Worm (Caenorhabditis elegans) whole organism, L2 larva: ENCODE data around the gene K09E4.1.

ENCODE experiments used
- C34F6.9 ChIP-seq: fragments of 150-350 bp; optimal IDR thresholded peaks from 2 replicates; lab custom pipeline; 2014; ENCODE audit warnings: missing biosample characterization, missing genetic modification characterization
- F13H6.1 ChIP-seq: sonication (generic microtip); optimal IDR thresholded peaks from 2 replicates; lab custom pipeline; 2016; ENCODE audit warnings: missing genetic modification characterization, missing compliant biosample characterization
- R02D3.7 ChIP-seq: fragments of 150-350 bp; optimal IDR thresholded peaks from 2 replicates; lab custom pipeline; 2014; ENCODE audit warnings: missing biosample characterization, missing genetic modification characterization
- Y55F3AM.14 ChIP-seq: fragments of 200-800 bp; sonication (Bioruptor generic); optimal IDR thresholded peaks from 2 replicates; lab custom pipeline; 2018; ENCODE audit warnings: mild to moderate bottlenecking, missing genetic modification characterization, missing compliant biosample characterization
- alr-1 ChIP-seq: fragments of 150-350 bp; optimal IDR thresholded peaks from 2 replicates; lab custom pipeline; 2014; ENCODE audit warnings: missing biosample characterization, missing genetic modification characterization
- ama-1 ChIP-seq: fragments of 150-350 bp; optimal IDR thresholded peaks from 2 replicates; lab custom pipeline; 2018; ENCODE audit warnings: inconsistent platforms
- blmp-1 ChIP-seq: sonication (generic microtip); optimal IDR thresholded peaks from 2 replicates; lab custom pipeline; 2017; ENCODE audit warnings: missing genetic modification characterization, mild to moderate bottlenecking, missing compliant biosample characterization, antibody characterized with exemption, moderate library complexity; ENCODE audit not compliant: insufficient read depth
- ceh-16 ChIP-seq: fragments of 150-350 bp; optimal IDR thresholded peaks from 2 replicates; lab custom pipeline; 2014; ENCODE audit warnings: missing biosample characterization, missing genetic modification characterization
- ceh-82 ChIP-seq: fragments of 150-350 bp; optimal IDR thresholded peaks from 2 replicates; lab custom pipeline; 2014; ENCODE audit warnings: missing biosample characterization, missing genetic modification characterization
- crh-2 ChIP-seq: sonication (generic microtip); optimal IDR thresholded peaks from 2 replicates; lab custom pipeline; 2017; ENCODE audit warnings: missing biosample characterization, missing genetic modification characterization
- egl-27 ChIP-seq: sonication (generic microtip); optimal IDR thresholded peaks from 3 replicates; lab custom pipeline; 2017; ENCODE audit warnings: missing biosample characterization, missing genetic modification reagents, missing genetic modification characterization
- elt-3 ChIP-seq: sonication (generic microtip); optimal IDR thresholded peaks from 2 replicates; lab custom pipeline; 2017; ENCODE audit warnings: missing biosample characterization, missing genetic modification characterization
- fos-1 ChIP-seq: fragments of 150-350 bp; optimal IDR thresholded peaks from 2 replicates; lab custom pipeline; 2014; ENCODE audit warnings: missing biosample characterization, missing genetic modification characterization
- lsy-2 ChIP-seq, 2 experiments: fragments of 150-350 bp in 1 of 2; sonication (generic microtip) in 1 of 2; optimal IDR thresholded peaks; 2 replicates each; lab custom pipeline; 2014 to 2017; ENCODE audit warnings: missing biosample characterization in 2 of 2, missing genetic modification characterization in 2 of 2
- mab-5 ChIP-seq: fragments of 150-350 bp; optimal IDR thresholded peaks from 2 replicates; lab custom pipeline; 2014; ENCODE audit warnings: missing biosample characterization, missing genetic modification characterization
- mbf-1 ChIP-seq: sonication (generic microtip); optimal IDR thresholded peaks from 2 replicates; lab custom pipeline; 2017; ENCODE audit warnings: missing biosample characterization, missing genetic modification characterization
- mdl-1 ChIP-seq, 2 experiments: fragments of 150-350 bp in 1 of 2; sonication (generic microtip) in 1 of 2; optimal IDR thresholded peaks; 2 replicates each; lab custom pipeline; 2017; ENCODE audit warnings: missing biosample characterization in 2 of 2, missing genetic modification characterization in 2 of 2
- nhr-10 ChIP-seq: sonication (generic microtip); optimal IDR thresholded peaks from 2 replicates; lab custom pipeline; 2017; ENCODE audit warnings: missing biosample characterization, missing genetic modification characterization
- nhr-129 ChIP-seq: fragments of 150-350 bp; optimal IDR thresholded peaks from 2 replicates; lab custom pipeline; 2014; ENCODE audit warnings: missing biosample characterization, missing genetic modification characterization
- nhr-237 ChIP-seq: fragments of 150-350 bp; optimal IDR thresholded peaks from 2 replicates; lab custom pipeline; 2014; ENCODE audit warnings: missing biosample characterization, missing genetic modification characterization
- nhr-25 ChIP-seq: fragments of 150-350 bp; sonication (generic microtip); optimal IDR thresholded peaks from 3 replicates; lab custom pipeline; 2014; ENCODE audit warnings: missing biosample characterization, missing genetic modification characterization
- nhr-77 ChIP-seq: fragments of 150-350 bp; optimal IDR thresholded peaks from 2 replicates; lab custom pipeline; 2014; ENCODE audit warnings: missing biosample characterization, missing genetic modification characterization
- sma-3 ChIP-seq: sonication (generic microtip); optimal IDR thresholded peaks from 2 replicates; lab custom pipeline; 2016; ENCODE audit warnings: missing genetic modification reagents, missing genetic modification characterization, missing compliant biosample characterization
- sma-9 ChIP-seq, 2 experiments: fragments of 150-350 bp in 1 of 2; sonication (generic microtip) in 1 of 2; optimal IDR thresholded peaks; 2 replicates each; lab custom pipeline; 2014 to 2016; ENCODE audit warnings: missing genetic modification characterization in 2 of 2, mild to moderate bottlenecking in 1 of 2, missing biosample characterization in 1 of 2, missing compliant biosample characterization in 1 of 2, missing genetic modification reagents in 1 of 2, moderate library complexity in 1 of 2
- snpc-4 ChIP-seq: fragments of 150-350 bp; optimal IDR thresholded peaks from 2 replicates; lab custom pipeline; 2014; ENCODE audit warnings: missing biosample characterization, missing genetic modification characterization
- unc-62 ChIP-seq: fragments of 150-350 bp; optimal IDR thresholded peaks from 2 replicates; lab custom pipeline; 2014; ENCODE audit warnings: missing biosample characterization, missing genetic modification reagents, missing genetic modification characterization
- ztf-11 ChIP-seq: sonication (generic microtip); optimal IDR thresholded peaks from 2 replicates; lab custom pipeline; 2017; ENCODE audit warnings: missing biosample characterization, missing genetic modification characterization
- ztf-4 ChIP-seq: fragments of 150-350 bp; optimal IDR thresholded peaks from 2 replicates; lab custom pipeline; 2014; ENCODE audit warnings: missing biosample characterization, missing genetic modification characterization

K09E4.1 gene

ce11 chrII:14118391-14118790 is 19.2 kb upstream of the K09E4.1 start:
- no peak for TF ChIP-seq C34F6.9 (tag; lab: Kevin White, UChicago)
- TF ChIP-seq ztf-11 (tag; lab: Kevin White, UChicago): no peak
- peak; percentile 4 for TF ChIP-seq snpc-4

ce11 chrII:14122065-14122464 is 15.6 kb upstream of the K09E4.1 start, which contains the start of gene K09E4.4:
K09E4.4 (minus strand) TSS chrII:14122165.
- TF ChIP-seq blmp-1 (tag; lab: Kevin White, UChicago) (no peak), fos-1 (tag; lab: Kevin White, UChicago) (no peak), F13H6.1 (tag; lab: Kevin White, UChicago) (no peak)

- TF ChIP-seq nhr-25 (tag; lab: Kevin White, UChicago): no peak
- no peak for TF ChIP-seq nhr-10 (tag; lab: Kevin White, UChicago)
- no peak for TF ChIP-seq C34F6.9 (tag; lab: Kevin White, UChicago)
- no peak for TF ChIP-seq elt-3
- no peak for TF ChIP-seq ztf-4 (tag; lab: Kevin White, UChicago)
- TF ChIP-seq snpc-4: no peak
- no peak for TF ChIP-seq mab-5
Measured at ce11 chrII:14126841-14127240, 10.8 kb upstream of the K09E4.1 start, which contains the start of gene K09E4.3. K09E4.3 (minus strand) TSS chrII:14126941.

ce11 chrII:14129191-14129590 is 8.4 kb upstream of the K09E4.1 start:
- TF ChIP-seq R02D3.7 (tag; lab: Kevin White, UChicago) (no peak), egl-27 (tag; lab: Kevin White, UChicago) (no peak), Y55F3AM.14 (no peak), nhr-129 (tag; lab: Kevin White, UChicago) (no peak), mbf-1 (no peak), alr-1 (tag; lab: Kevin White, UChicago) (no peak), ceh-82 (tag; lab: Kevin White, UChicago) (no peak), sma-3 (GFP tag; lab: Kevin White, UChicago) (no peak), ceh-16 (tag; lab: Kevin White, UChicago) (no peak)

ce11 chrII:14132733-14133132 is 4.9 kb upstream of the K09E4.1 start, which contains the start of gene algn-3:
algn-3 (minus strand) TSS chrII:14132833.
- TF ChIP-seq sma-3 (GFP tag; lab: Kevin White, UChicago) (no peak), blmp-1 (tag; lab: Kevin White, UChicago) (no peak), crh-2 (tag; lab: Kevin White, UChicago) (no peak)

ce11 chrII:14136302-14136701 is 1.3 kb upstream of the K09E4.1 start:
- TF ChIP-seq ceh-82 (tag; lab: Kevin White, UChicago): no peak
- TF ChIP-seq elt-3: no peak

ce11 chrII:14138849-14139419 is 1.3 kb downstream of the K09E4.1 start:
- TF ChIP-seq unc-62 (GFP tag; lab: Kevin White, UChicago): no peak
- TF ChIP-seq ceh-16 (tag; lab: Kevin White, UChicago): no peak
- TF ChIP-seq sma-9 (GFP tag; optimal IDR thresholded peaks at IDR 0.05; lab: Kevin White, UChicago): no peak
- TF ChIP-seq sma-9 (tag; optimal IDR thresholded peaks at IDR 0.05; lab: Kevin White, UChicago): no peak
- no peak for TF ChIP-seq fos-1 (tag; lab: Kevin White, UChicago)
- TF ChIP-seq mab-5: no peak
- TF ChIP-seq mbf-1: no peak
- TF ChIP-seq nhr-237 (tag; lab: Kevin White, UChicago): no peak
- no peak for TF ChIP-seq ama-1 (lab: Kevin White, UChicago)
- TF ChIP-seq nhr-77 (tag; lab: Kevin White, UChicago): no peak
- TF ChIP-seq mdl-1 (tag; optimal IDR thresholded peaks at IDR 0.05; lab: Kevin White, UChicago): no peak
- TF ChIP-seq lsy-2 (tag; optimal IDR thresholded peaks at IDR 0.05; lab: Kevin White, UChicago): no peak
- TF ChIP-seq ztf-4 (tag; lab: Kevin White, UChicago): no peak
- TF ChIP-seq Y55F3AM.14: no peak
